Worm (Caenorhabditis elegans): ENCODE measurements around the gene srz-75.

Gene srz-75

DNA sequence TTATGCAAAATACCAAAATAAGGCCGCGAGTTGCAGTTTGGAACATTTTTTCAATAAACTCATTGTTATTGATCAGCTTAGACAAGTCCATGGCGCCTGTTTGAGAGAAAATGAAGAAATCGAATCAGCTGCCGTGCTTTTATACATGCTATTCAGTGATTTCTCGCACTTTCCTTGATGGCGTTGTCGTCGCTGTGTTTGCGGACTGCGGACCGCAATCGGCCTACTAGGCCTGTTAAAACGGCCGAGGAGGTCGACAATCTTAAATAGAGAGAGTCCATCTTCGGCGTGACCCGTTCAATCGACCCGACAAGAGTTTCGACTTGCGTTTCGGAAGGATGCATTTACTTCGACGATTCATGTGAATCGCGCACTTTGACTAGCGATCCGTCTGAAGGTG, at the start of gene srz-75:
Gene srz-75 (minus strand): TSS at position 101 of the 400 bp plus-strand sequence.
- TF ChIP-seq nhr-43 (tag; optimal IDR thresholded peaks at IDR 0.05; ENCODE audit: poor library complexity, severe bottlenecking) (no peak), nhr-77 (tag; optimal IDR thresholded peaks at IDR 0.05) (no peak), ceh-28 (tag; optimal IDR thresholded peaks at IDR 0.05) (no peak), fkh-2 (tag; optimal IDR thresholded peaks at IDR 0.05) (no peak), elt-2 (tag; optimal IDR thresholded peaks at IDR 0.05) (no peak), fos-1 (tag; optimal IDR thresholded peaks at IDR 0.05) (no peak), nhr-67 (tag; optimal IDR thresholded peaks at IDR 0.05) (no peak), ztf-4 (tag; optimal IDR thresholded peaks at IDR 0.05) (no peak), ztf-11 (tag; optimal IDR thresholded peaks at IDR 0.05) (no peak), ZK546.5 (tag; optimal IDR thresholded peaks at IDR 0.05) (no peak)

DNA sequence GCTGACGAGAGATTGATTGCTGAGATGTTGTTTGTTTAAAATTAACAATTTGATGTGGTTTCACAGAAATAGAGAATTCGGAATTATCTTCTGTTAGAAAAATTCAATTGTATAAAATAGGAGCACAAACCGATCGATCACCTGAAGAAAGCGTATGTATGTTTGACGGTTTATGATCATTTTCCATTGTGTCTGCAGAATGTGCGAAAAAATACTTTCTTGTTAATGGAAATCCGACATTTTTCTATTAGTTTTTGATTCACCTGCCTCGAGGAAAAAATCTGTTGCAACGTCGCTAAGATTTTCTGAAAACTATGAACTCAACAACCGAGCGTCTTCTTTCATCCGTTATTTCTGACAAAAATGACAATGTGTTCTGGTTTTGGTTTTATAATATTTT, 46.1 kb upstream of the srz-75 start, which contains the start of gene C35D6.13:
Gene C35D6.13 (plus strand): TSS at position 301 of the 400 bp plus-strand sequence.
- no peak for TF ChIP-seq eor-1 (tag; optimal IDR thresholded peaks at IDR 0.05)

DNA sequence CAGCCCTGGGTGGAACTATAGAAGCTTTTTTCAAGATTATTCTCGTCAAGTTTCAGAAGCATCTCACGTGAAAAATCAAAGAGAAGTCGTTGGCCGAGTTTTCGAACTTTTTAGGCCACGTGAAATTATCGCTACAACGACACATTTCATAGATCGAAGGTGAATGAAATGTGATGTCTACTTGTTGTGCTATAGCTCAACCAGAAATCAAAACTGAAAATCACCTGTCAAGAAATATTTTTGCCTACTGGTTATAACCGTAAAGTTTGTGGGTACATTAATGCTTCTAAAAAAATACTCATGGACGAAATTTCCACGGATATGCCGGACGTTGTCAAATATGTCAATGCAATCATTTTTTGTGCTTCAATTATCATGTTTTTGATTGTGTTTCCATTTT, 44.4 kb upstream of the srz-75 start, which contains the start of gene srz-38:
Gene srz-38 (plus strand): TSS at position 301 of the 400 bp plus-strand sequence.
- TF ChIP-seq nhr-76 (tag; optimal IDR thresholded peaks at IDR 0.05) (no peak), nhr-12 (tag; optimal IDR thresholded peaks at IDR 0.05) (no peak), nhr-43 (tag; optimal IDR thresholded peaks at IDR 0.05; ENCODE audit: poor library complexity, severe bottlenecking) (no peak), snpc-4 (tag; optimal IDR thresholded peaks at IDR 0.05) (no peak), nhr-25 (tag; optimal IDR thresholded peaks at IDR 0.05) (no peak), ztf-11 (tag; optimal IDR thresholded peaks at IDR 0.05) (no peak), lsy-12 (tag; optimal IDR thresholded peaks at IDR 0.05) (no peak), unc-62 (GFP tag; optimal IDR thresholded peaks at IDR 0.05) (no peak), nhr-237 (tag; optimal IDR thresholded peaks at IDR 0.05) (no peak), mdl-1 (tag; optimal IDR thresholded peaks at IDR 0.05) (no peak), elt-2 (tag; optimal IDR thresholded peaks at IDR 0.05) (no peak), sea-2 (GFP tag; optimal IDR thresholded peaks at IDR 0.05) (no peak), nhr-77 (tag; optimal IDR thresholded peaks at IDR 0.05) (no peak), mml-1 (tag; optimal IDR thresholded peaks at IDR 0.05) (no peak), eor-1 (tag; optimal IDR thresholded peaks at IDR 0.05) (no peak), nhr-67 (tag; optimal IDR thresholded peaks at IDR 0.05) (no peak)

DNA sequence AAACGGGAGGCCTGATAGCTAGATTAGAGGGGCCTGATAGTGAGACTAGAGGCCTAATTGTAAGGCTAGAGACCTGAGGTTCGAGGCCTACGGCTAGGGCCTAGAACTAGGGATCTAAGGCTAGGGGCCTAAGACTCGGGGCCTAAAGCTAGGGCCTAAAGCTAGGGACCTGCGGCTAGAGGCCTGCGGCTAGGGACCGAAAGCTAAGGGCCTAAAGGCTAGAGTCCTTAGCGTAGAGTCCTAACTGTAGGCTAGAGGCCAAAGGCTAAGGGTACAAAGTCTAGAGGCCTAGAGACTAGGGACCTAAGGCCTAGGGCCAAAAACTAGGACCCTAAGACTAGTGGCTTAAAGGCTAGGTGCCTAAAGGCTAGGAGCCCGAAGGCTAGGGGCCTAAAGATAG, 42.5 kb upstream of the srz-75 start:
- no peak for TF ChIP-seq fos-1 (tag; optimal IDR thresholded peaks at IDR 0.05)
- no peak for TF ChIP-seq nhr-77 (tag; optimal IDR thresholded peaks at IDR 0.05)
- TF ChIP-seq jun-1 (tag; optimal IDR thresholded peaks at IDR 0.05) = no peak
- TF ChIP-seq nhr-25 (tag; optimal IDR thresholded peaks at IDR 0.05) = no peak
- no peak for TF ChIP-seq daf-12 (tag; optimal IDR thresholded peaks at IDR 0.05)
- no peak for TF ChIP-seq nhr-237 (tag; optimal IDR thresholded peaks at IDR 0.05)
- TF ChIP-seq nfya-1 (tag; optimal IDR thresholded peaks at IDR 0.05; ENCODE audit: insufficient read depth) = no peak
- TF ChIP-seq nhr-76 (tag; optimal IDR thresholded peaks at IDR 0.05) = no peak
- TF ChIP-seq nhr-11 (tag; optimal IDR thresholded peaks at IDR 0.05) = no peak
- TF ChIP-seq zag-1 (tag; optimal IDR thresholded peaks at IDR 0.05) = no peak
- no peak for TF ChIP-seq egl-5 (tag; optimal IDR thresholded peaks at IDR 0.05)
- no peak for TF ChIP-seq nhr-12 (tag; optimal IDR thresholded peaks at IDR 0.05)
- TF ChIP-seq sea-2 (GFP tag; optimal IDR thresholded peaks at IDR 0.05) = no peak
- TF ChIP-seq nhr-23 (tag; optimal IDR thresholded peaks at IDR 0.05) = no peak
- TF ChIP-seq ceh-16 (tag; optimal IDR thresholded peaks at IDR 0.05) = no peak
- TF ChIP-seq tbx-2 (tag; optimal IDR thresholded peaks at IDR 0.05) = no peak
- TF ChIP-seq fkh-2 (tag; optimal IDR thresholded peaks at IDR 0.05) = no peak

DNA sequence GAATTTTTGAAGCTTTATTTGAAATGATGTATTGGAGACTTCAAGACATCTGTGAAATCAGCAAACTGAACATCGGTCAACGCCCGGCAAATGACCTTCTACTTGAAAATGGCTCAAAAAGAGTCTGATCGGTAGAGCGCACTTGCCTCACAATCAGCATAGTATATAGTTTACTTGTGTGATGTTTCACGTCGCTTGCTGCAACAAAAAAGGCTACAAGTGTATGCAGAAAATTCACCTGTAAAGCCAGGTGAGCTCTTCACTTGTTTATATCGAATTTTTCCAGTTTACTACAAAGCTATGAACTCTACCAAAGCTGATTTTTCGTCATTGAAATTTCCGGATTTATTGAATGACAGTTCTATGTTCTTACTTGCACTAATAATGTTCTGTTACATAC, 41.9 kb upstream of the srz-75 start, which contains the start of gene srz-71:
Gene srz-71 (plus strand): TSS at position 301 of the 400 bp plus-strand sequence.
- TF ChIP-seq unc-62 (GFP tag; optimal IDR thresholded peaks at IDR 0.05) (no peak), ceh-82 (tag; optimal IDR thresholded peaks at IDR 0.05) (no peak), nhr-12 (tag; optimal IDR thresholded peaks at IDR 0.05) (no peak)

DNA sequence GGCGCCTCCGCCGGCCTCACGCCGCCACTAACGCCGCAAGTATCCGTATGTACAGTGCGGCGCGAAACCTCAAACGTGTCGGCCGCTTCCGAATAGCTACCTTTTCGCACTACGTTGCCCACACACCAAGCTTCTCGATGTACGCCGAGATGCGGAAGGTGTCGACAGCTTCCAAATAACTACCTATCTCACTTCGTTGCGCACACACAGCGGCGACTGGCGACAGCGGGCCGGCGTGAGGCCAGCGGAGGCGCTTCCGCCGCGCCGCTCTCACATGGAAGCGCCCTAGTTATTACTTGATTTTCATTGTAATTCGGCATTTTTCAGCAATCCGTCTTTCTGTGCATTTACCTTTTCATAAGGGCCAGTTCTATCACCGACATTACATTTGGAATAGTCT, 39.9 kb upstream of the srz-75 start:
- TF ChIP-seq elt-3 (tag; optimal IDR thresholded peaks at IDR 0.05) (no peak), ceh-16 (tag; optimal IDR thresholded peaks at IDR 0.05) (no peak), ZK546.5 (tag; optimal IDR thresholded peaks at IDR 0.05) (no peak), ceh-28 (tag; optimal IDR thresholded peaks at IDR 0.05) (no peak), ceh-82 (tag; optimal IDR thresholded peaks at IDR 0.05) (no peak), fos-1 (tag; optimal IDR thresholded peaks at IDR 0.05) (no peak), tbx-2 (tag; optimal IDR thresholded peaks at IDR 0.05) (no peak), hmg-11 (tag; optimal IDR thresholded peaks at IDR 0.05) (no peak), skn-1 (tag; optimal IDR thresholded peaks at IDR 0.05) (no peak), nhr-67 (tag; optimal IDR thresholded peaks at IDR 0.05) (no peak), jun-1 (tag; optimal IDR thresholded peaks at IDR 0.05) (no peak), nhr-28 (tag; optimal IDR thresholded peaks at IDR 0.05) (no peak), lin-15B (tag; optimal IDR thresholded peaks at IDR 0.05) (no peak), lsy-12 (tag; optimal IDR thresholded peaks at IDR 0.05) (no peak), fkh-10 (GFP tag; optimal IDR thresholded peaks at IDR 0.05) (no peak), sea-2 (GFP tag; optimal IDR thresholded peaks at IDR 0.05) (no peak), egl-5 (tag; optimal IDR thresholded peaks at IDR 0.05) (no peak), mml-1 (tag; optimal IDR thresholded peaks at IDR 0.05) (no peak), R02D3.7 (tag; optimal IDR thresholded peaks at IDR 0.05) (no peak)
